Worm (Caenorhabditis elegans): ENCODE measurements around the gene sra-14.

The sra-14 gene

ce11 chrII:12895078-12895670 lies 10.1 kb downstream of the sra-14 start, which contains the start of the genes clec-62 and clec-63 (continued):
- TF ChIP-seq skn-1 (tag; optimal IDR thresholded peaks at IDR 0.05) (no peak), mes-2 (tag; optimal IDR thresholded peaks at IDR 0.05; ENCODE audit: poor library complexity, severe bottlenecking) (no peak), nhr-76 (tag; optimal IDR thresholded peaks at IDR 0.05) (no peak), nhr-28 (tag; optimal IDR thresholded peaks at IDR 0.05) (peak; percentile 73), madf-5 (GFP tag; IDR thresholded peaks at IDR 0.05) (no peak), R02D3.7 (tag; optimal IDR thresholded peaks at IDR 0.05) (no peak), daf-16 (GFP tag; optimal IDR thresholded peaks at IDR 0.05) (no peak), daf-16 (tag; optimal IDR thresholded peaks at IDR 0.05) (peak; percentile 69), ztf-7 (tag; optimal IDR thresholded peaks at IDR 0.05) (no peak), F44E2.7 (GFP tag; IDR thresholded peaks at IDR 0.05) (no peak), nhr-41 (GFP tag; IDR thresholded peaks at IDR 0.05) (no peak), spr-3 (GFP tag; optimal IDR thresholded peaks at IDR 0.05) (no peak), T20F7.1 (GFP tag; optimal IDR thresholded peaks at IDR 0.05) (no peak), attf-4 (tag; optimal IDR thresholded peaks at IDR 0.05) (no peak), egl-27 (tag; optimal IDR thresholded peaks at IDR 0.05) (no peak), dve-1 (tag; optimal IDR thresholded peaks at IDR 0.05; ENCODE audit: insufficient read depth) (peak; percentile 64), egl-43 (GFP tag; IDR thresholded peaks at IDR 0.05) (no peak), nhr-48 (tag; optimal IDR thresholded peaks at IDR 0.05) (no peak), nhr-102 (tag; optimal IDR thresholded peaks at IDR 0.05) (no peak)

- TF ChIP-seq nhr-48 (tag; optimal IDR thresholded peaks at IDR 0.05) (no peak), spr-1 (tag; optimal IDR thresholded peaks at IDR 0.05) (no peak), nhr-11 (tag; optimal IDR thresholded peaks at IDR 0.05) (no peak), ZK337.2 (GFP tag; IDR thresholded peaks at IDR 0.05) (no peak), R02D3.7 (tag; optimal IDR thresholded peaks at IDR 0.05) (no peak), jun-1 (tag; optimal IDR thresholded peaks at IDR 0.05) (no peak), snpc-1.2 (GFP tag; IDR thresholded peaks at IDR 0.05) (no peak), mdl-1 (tag; optimal IDR thresholded peaks at IDR 0.05) (no peak), set-16 (GFP tag; IDR thresholded peaks at IDR 0.05) (peak; percentile 56)
Observed at ce11 chrII:12896666-12897065, 11.6 kb downstream of the sra-14 start.

- TF ChIP-seq mes-2 (tag; optimal IDR thresholded peaks at IDR 0.05; ENCODE audit: poor library complexity, severe bottlenecking) (peak; percentile 2), nhr-77 (tag; optimal IDR thresholded peaks at IDR 0.05) (peak; percentile 42), attf-4 (tag; optimal IDR thresholded peaks at IDR 0.05) (no peak), aha-1 (tag) (peak; percentile 93)
Observed at ce11 chrII:12897361-12897760, 12.3 kb downstream of the sra-14 start.

- no peak for TF ChIP-seq F26F4.8 (GFP tag; conservative IDR thresholded peaks at IDR 0.05)
- no peak for TF ChIP-seq nhr-237 (tag; optimal IDR thresholded peaks at IDR 0.05)
- no peak for TF ChIP-seq hmg-1.1 (GFP tag; IDR thresholded peaks at IDR 0.05)
- TF ChIP-seq zfp-2 (tag; optimal IDR thresholded peaks at IDR 0.05): no peak
- no peak for TF ChIP-seq D1046.2 (GFP tag; IDR thresholded peaks at IDR 0.05)
- TF ChIP-seq ztf-11 (tag; optimal IDR thresholded peaks at IDR 0.05): no peak
- no peak for TF ChIP-seq ces-1 (GFP tag; optimal IDR thresholded peaks at IDR 0.05)
Observed at ce11 chrII:12897942-12898341, 12.9 kb downstream of the sra-14 start, which contains the start of gene clec-64. clec-64 (plus strand) TSS chrII:12898242.

ce11 chrII:12901025-12901424 lies 16.0 kb downstream of the sra-14 start, which contains the start of gene clec-65:
clec-65 (plus strand) TSS chrII:12901325.
- peak; percentile 39 for TF ChIP-seq nhr-28 (tag; optimal IDR thresholded peaks at IDR 0.05)
- peak; percentile 12; the same call in 1 of the 2 replicates for TF ChIP-seq dmd-6 (GFP tag; IDR thresholded peaks at IDR 0.05)
- peak; percentile 47 for TF ChIP-seq pqm-1 (tag; optimal IDR thresholded peaks at IDR 0.05)
- no peak for TF ChIP-seq hif-1 (tag; optimal IDR thresholded peaks at IDR 0.05)
- TF ChIP-seq hlh-11 (tag; optimal IDR thresholded peaks at IDR 0.05): peak; percentile 2

Measured in whole organism, L4 larva.